Worm (Caenorhabditis elegans) whole organism, L4 larva: Measurements from ENCODE around the gene Y56A3A.28.
"Not testable (repeated sequence)": the region's sequence is repeated elsewhere in the genome, so short reads cannot be mapped to it uniquely, and the experiment has no call there.

Experiments
- ZK337.2 ChIP-seq: fragments of 200-800 bp; sonication (Bioruptor generic); IDR thresholded peaks from 2 replicates; pipeline ENCODE4 v1.3.6; 2022; ENCODE audit warnings: missing genetic modification reagents, missing genetic modification characterization, missing compliant biosample characterization
- aha-1 ChIP-seq: fragments of 150-350 bp; peaks from one replicate; lab custom pipeline; 2014; ENCODE audit warnings: missing biosample characterization, missing genetic modification characterization
- ama-1 ChIP-seq: fragments of 150-350 bp; optimal IDR thresholded peaks from 2 replicates; lab custom pipeline; 2014; ENCODE audit warnings: inconsistent platforms, mixed read lengths
- arid-1 ChIP-seq: fragments of 200-800 bp; sonication (Bioruptor generic); conservative IDR thresholded peaks from 2 replicates; pipeline ENCODE4 v1.3.6; 2022; ENCODE audit warnings: missing genetic modification reagents, missing genetic modification characterization, missing compliant biosample characterization
- attf-4 ChIP-seq: sonication (generic microtip); optimal IDR thresholded peaks from 3 replicates; lab custom pipeline; 2017; ENCODE audit warnings: missing biosample characterization, missing genetic modification characterization
- ceh-44 ChIP-seq: fragments of 200-800 bp; sonication (Bioruptor generic); IDR thresholded peaks from 2 replicates; pipeline ENCODE4 v1.3.6; 2022; ENCODE audit warnings: missing genetic modification reagents, missing genetic modification characterization, missing compliant biosample characterization
- ceh-62 ChIP-seq: sonication (generic microtip); optimal IDR thresholded peaks from 2 replicates; lab custom pipeline; 2017; ENCODE audit warnings: missing biosample characterization, missing genetic modification characterization
- ces-1 ChIP-seq: fragments of 150-350 bp; sonication (generic microtip); optimal IDR thresholded peaks from 4 replicates; lab custom pipeline; 2014; ENCODE audit warnings: missing biosample characterization, missing genetic modification reagents, missing genetic modification characterization
- ctbp-1 ChIP-seq: fragments of 200-800 bp; sonication (Bioruptor generic); IDR thresholded peaks from 2 replicates; pipeline ENCODE4 v1.3.6; 2022; ENCODE audit warnings: missing genetic modification reagents, missing genetic modification characterization, missing compliant biosample characterization
- daf-8 ChIP-seq: fragments of 200-800 bp; sonication (Bioruptor generic); IDR thresholded peaks from 2 replicates; pipeline ENCODE4 v1.3.6; 2022; ENCODE audit warnings: missing genetic modification characterization, missing compliant biosample characterization
- dmd-6 ChIP-seq: fragments of 200-800 bp; sonication (Bioruptor generic); IDR thresholded peaks from 2 replicates; pipeline ENCODE4 v1.3.6; 2022; ENCODE audit warnings: missing genetic modification reagents, missing genetic modification characterization, missing compliant biosample characterization
- dpl-1 ChIP-seq: fragments of 150-350 bp; optimal IDR thresholded peaks from 2 replicates; lab custom pipeline; 2014; ENCODE audit warnings: missing biosample characterization, missing genetic modification reagents, missing genetic modification characterization
- duxl-1 ChIP-seq: sonication (generic microtip); optimal IDR thresholded peaks from 2 replicates; lab custom pipeline; 2016; ENCODE audit warnings: mild to moderate bottlenecking, missing genetic modification characterization, moderate library complexity, missing compliant biosample characterization; ENCODE audit not compliant: poor library complexity
- dve-1 ChIP-seq: sonication (generic microtip); optimal IDR thresholded peaks from 2 replicates; lab custom pipeline; 2017; ENCODE audit warnings: antibody characterized with exemption, mild to moderate bottlenecking, missing genetic modification characterization, missing compliant biosample characterization; ENCODE audit not compliant: insufficient read depth
- egl-43 ChIP-seq: fragments of 200-800 bp; sonication (Bioruptor generic); IDR thresholded peaks from 2 replicates; pipeline ENCODE4 v1.3.6; 2022; ENCODE audit warnings: missing genetic modification reagents, missing genetic modification characterization, missing compliant biosample characterization
- hlh-11 ChIP-seq: fragments of 200-800 bp; sonication (Bioruptor generic); optimal IDR thresholded peaks from 2 replicates; lab custom pipeline; 2018; ENCODE audit warnings: mild to moderate bottlenecking, missing genetic modification characterization, missing compliant biosample characterization
- hlh-30 ChIP-seq: sonication (generic microtip); optimal IDR thresholded peaks from 2 replicates; lab custom pipeline; 2017; ENCODE audit warnings: antibody characterized with exemption, mild to moderate bottlenecking, missing genetic modification characterization, missing compliant biosample characterization; ENCODE audit not compliant: insufficient read depth
- hmg-1.1 ChIP-seq: fragments of 200-800 bp; sonication (Bioruptor generic); IDR thresholded peaks from 2 replicates; pipeline ENCODE4 v1.3.6; 2022; ENCODE audit warnings: missing genetic modification reagents, missing genetic modification characterization, missing compliant biosample characterization
- lin-1 ChIP-seq: fragments of 200-800 bp; sonication (Bioruptor generic); IDR thresholded peaks from 2 replicates; pipeline ENCODE4 v1.3.6; 2022; ENCODE audit warnings: missing genetic modification reagents, missing genetic modification characterization, missing compliant biosample characterization
- lin-38 ChIP-seq: fragments of 200-800 bp; sonication (Bioruptor generic); IDR thresholded peaks from 2 replicates; pipeline ENCODE4 v1.3.6; 2022; ENCODE audit warnings: missing genetic modification reagents, missing genetic modification characterization, missing compliant biosample characterization
- lin-39 ChIP-seq: fragments of 150-350 bp; optimal IDR thresholded peaks from 2 replicates; lab custom pipeline; 2014; ENCODE audit warnings: missing biosample characterization, missing genetic modification reagents, missing genetic modification characterization
- madf-9 ChIP-seq: fragments of 200-800 bp; sonication (Bioruptor generic); conservative IDR thresholded peaks from 2 replicates; pipeline ENCODE4 v1.3.6; 2022; ENCODE audit warnings: missing genetic modification reagents, missing genetic modification characterization, missing compliant biosample characterization
- mdt-29 ChIP-seq: fragments of 200-800 bp; sonication (Bioruptor generic); IDR thresholded peaks from 2 replicates; pipeline ENCODE4 v1.3.6; 2022; ENCODE audit warnings: missing genetic modification reagents, missing genetic modification characterization, missing compliant biosample characterization
- mep-1 ChIP-seq: fragments of 150-350 bp; sonication (generic microtip); optimal IDR thresholded peaks from 3 replicates; lab custom pipeline; 2014; ENCODE audit warnings: missing biosample characterization, missing genetic modification characterization
- mes-2 ChIP-seq: sonication (generic microtip); optimal IDR thresholded peaks from 2 replicates; lab custom pipeline; 2016; ENCODE audit warnings: missing genotype, mild to moderate bottlenecking, missing genetic modification characterization, missing compliant biosample characterization; ENCODE audit not compliant: poor library complexity, severe bottlenecking
- nhr-48 ChIP-seq: sonication (generic microtip); optimal IDR thresholded peaks from 2 replicates; lab custom pipeline; 2016; ENCODE audit warnings: mild to moderate bottlenecking, missing genetic modification characterization, missing compliant biosample characterization
- nhr-76 ChIP-seq: fragments of 150-350 bp; optimal IDR thresholded peaks from 2 replicates; lab custom pipeline; 2014; ENCODE audit warnings: missing biosample characterization, missing genetic modification characterization
- nhr-77 ChIP-seq: fragments of 150-350 bp; optimal IDR thresholded peaks from 2 replicates; lab custom pipeline; 2014; ENCODE audit warnings: missing biosample characterization, missing genetic modification characterization
- pha-4 ChIP-seq, 2 experiments: fragments of 150-350 bp in 1 of 2; fragments of 200-800 bp in 1 of 2; sonication (Bioruptor generic) in 1 of 2; IDR thresholded peaks in 1 of 2; optimal IDR thresholded peaks in 1 of 2; 2 replicates each; pipeline versions ENCODE4 v1.3.6 to Lab custom; 2014 to 2022; ENCODE audit warnings: missing genetic modification characterization in 2 of 2, missing genetic modification reagents in 2 of 2, missing biosample characterization in 1 of 2, missing compliant biosample characterization in 1 of 2
- rbr-2 ChIP-seq: sonication (generic microtip); optimal IDR thresholded peaks from 2 replicates; lab custom pipeline; 2016; ENCODE audit warnings: missing genotype, missing genetic modification characterization, missing compliant biosample characterization
- saeg-2 ChIP-seq: fragments of 200-800 bp; sonication (Bioruptor generic); IDR thresholded peaks from 2 replicates; pipeline ENCODE4 v1.3.6; 2022; ENCODE audit warnings: missing genetic modification reagents, missing genetic modification characterization, missing compliant biosample characterization
- set-16 ChIP-seq: fragments of 200-800 bp; sonication (Bioruptor generic); IDR thresholded peaks from 2 replicates; pipeline ENCODE4 v1.3.6; 2022; ENCODE audit warnings: missing genetic modification reagents, missing genetic modification characterization, missing compliant biosample characterization
- skn-1 ChIP-seq: fragments of 150-350 bp; optimal IDR thresholded peaks from 2 replicates; lab custom pipeline; 2014; ENCODE audit warnings: missing biosample characterization, missing genetic modification characterization
- snpc-1.2 ChIP-seq: fragments of 200-800 bp; sonication (Bioruptor generic); IDR thresholded peaks from 2 replicates; pipeline ENCODE4 v1.3.6; 2022; ENCODE audit warnings: missing genetic modification reagents, missing genetic modification characterization, missing compliant biosample characterization
- vab-7 ChIP-seq: fragments of 200-800 bp; sonication (Bioruptor generic); IDR thresholded peaks from 2 replicates; pipeline ENCODE4 v1.3.6; 2022; ENCODE audit warnings: missing genetic modification reagents, missing genetic modification characterization, missing compliant biosample characterization
- zag-1 ChIP-seq: fragments of 150-350 bp; optimal IDR thresholded peaks from 2 replicates; lab custom pipeline; 2014; ENCODE audit warnings: missing biosample characterization, missing genetic modification characterization
- zip-11 ChIP-seq: fragments of 200-800 bp; sonication (Bioruptor generic); IDR thresholded peaks from 2 replicates; pipeline ENCODE4 v1.3.6; 2022; ENCODE audit warnings: missing genetic modification characterization, missing compliant biosample characterization
- zip-2 ChIP-seq: fragments of 150-350 bp; optimal IDR thresholded peaks from 2 replicates; lab custom pipeline; 2014; ENCODE audit warnings: missing biosample characterization, missing genetic modification characterization

Y56A3A.28 gene

DNA sequence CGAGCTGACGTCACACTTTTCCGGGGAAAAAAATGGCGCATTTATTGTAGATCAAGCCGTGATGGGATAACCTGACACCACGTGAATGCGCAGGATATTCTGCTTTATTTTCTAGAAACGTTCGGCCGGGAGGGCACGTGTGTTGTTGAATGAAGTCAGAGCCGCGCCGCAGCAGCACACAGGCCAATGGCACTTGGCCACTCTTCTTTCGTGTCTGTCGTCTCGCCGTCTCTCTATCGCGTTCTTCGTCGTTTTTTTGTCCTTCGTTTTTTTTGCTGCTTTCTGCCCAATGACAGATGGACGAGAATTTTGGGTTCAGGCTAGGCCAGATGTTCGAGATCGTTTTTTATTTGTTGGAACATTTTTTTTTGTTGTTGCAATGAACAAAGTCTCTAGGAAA lies 10.4 kb upstream of the Y56A3A.28 start (continued):
- TF ChIP-seq mep-1 (tag; lab: Kevin White, UChicago) (peak; percentile 65), ceh-62 (no peak), nhr-48 (no peak), lin-39 (tag; lab: Kevin White, UChicago) (no peak), mdt-29 (GFP tag; lab: Robert Waterston, UW) (no peak), duxl-1 (tag; lab: Kevin White, UChicago) (no peak), hlh-30 (tag; lab: Kevin White, UChicago) (peak; percentile 87), lin-38 (GFP tag; lab: Robert Waterston, UW) (no peak), zip-2 (tag; lab: Kevin White, UChicago) (no peak), lin-1 (GFP tag; lab: Robert Waterston, UW) (no peak), madf-9 (GFP tag; lab: Robert Waterston, UW) (no peak), skn-1 (tag; lab: Kevin White, UChicago) (no peak), attf-4 (tag; lab: Kevin White, UChicago) (no peak)

DNA sequence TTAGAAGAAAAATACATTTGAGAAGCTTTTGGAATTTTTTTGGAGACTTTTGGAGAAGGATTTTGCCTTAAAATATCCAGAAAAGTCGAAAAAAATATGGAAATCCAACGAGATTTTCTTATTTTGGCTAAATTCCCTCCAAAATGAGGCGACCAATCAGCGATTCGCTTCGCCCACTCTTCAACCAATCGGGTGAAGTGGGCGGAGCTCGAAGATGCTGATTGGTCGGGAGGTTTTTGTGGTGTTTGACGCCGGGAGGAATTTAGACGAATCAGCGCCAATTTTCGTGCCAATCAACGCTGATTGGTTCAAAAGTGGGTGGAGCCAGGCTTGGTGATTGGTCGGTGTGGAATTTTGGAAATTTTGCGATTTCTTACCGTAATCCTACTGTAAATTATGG lies 9.6 kb upstream of the Y56A3A.28 start:
- peak; percentile 94 for TF ChIP-seq aha-1
- no peak for TF ChIP-seq daf-8
- TF ChIP-seq, all 104 proteins: peak for 1

DNA sequence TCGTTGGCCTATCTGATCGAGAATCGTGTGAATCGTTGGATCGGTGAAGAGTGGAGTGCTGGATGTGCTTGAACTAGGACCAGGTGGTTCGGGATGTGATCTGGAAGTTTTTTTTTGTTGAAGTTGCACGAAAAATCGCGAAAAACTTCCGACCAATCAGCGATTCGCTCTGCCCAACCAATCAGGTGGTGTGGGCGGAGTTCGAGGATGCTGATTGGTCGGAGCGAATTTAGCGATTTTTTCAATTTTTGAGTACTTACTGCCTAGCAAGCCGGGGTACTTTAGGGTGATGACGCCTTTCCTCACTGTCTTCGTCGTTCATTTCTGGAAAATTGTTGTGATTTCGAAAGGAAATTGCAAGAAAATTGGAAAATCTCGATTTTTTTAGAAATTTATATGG lies 7.6 kb upstream of the Y56A3A.28 start, which contains the start of gene Y56A3A.30:
TSS of gene Y56A3A.30 (minus strand) at position 324 of the 400 bp plus-strand sequence.
- no peak for TF ChIP-seq nhr-77 (tag; lab: Kevin White, UChicago)
- no peak for TF ChIP-seq duxl-1 (tag; lab: Kevin White, UChicago)
- no peak for TF ChIP-seq zip-11 (GFP tag; lab: Robert Waterston, UW)
- TF ChIP-seq nhr-76 (tag; lab: Kevin White, UChicago) = no peak
- TF ChIP-seq saeg-2 (GFP tag; lab: Robert Waterston, UW) = no peak
- no peak for TF ChIP-seq daf-8
- no peak for TF ChIP-seq ces-1 (GFP tag; lab: Kevin White, UChicago)
- no peak for TF ChIP-seq zag-1 (tag; lab: Kevin White, UChicago)
- TF ChIP-seq vab-7 (GFP tag; lab: Robert Waterston, UW) = no peak
- no peak for TF ChIP-seq attf-4 (tag; lab: Kevin White, UChicago)
- TF ChIP-seq hmg-1.1 (GFP tag; lab: Robert Waterston, UW) = no peak

DNA sequence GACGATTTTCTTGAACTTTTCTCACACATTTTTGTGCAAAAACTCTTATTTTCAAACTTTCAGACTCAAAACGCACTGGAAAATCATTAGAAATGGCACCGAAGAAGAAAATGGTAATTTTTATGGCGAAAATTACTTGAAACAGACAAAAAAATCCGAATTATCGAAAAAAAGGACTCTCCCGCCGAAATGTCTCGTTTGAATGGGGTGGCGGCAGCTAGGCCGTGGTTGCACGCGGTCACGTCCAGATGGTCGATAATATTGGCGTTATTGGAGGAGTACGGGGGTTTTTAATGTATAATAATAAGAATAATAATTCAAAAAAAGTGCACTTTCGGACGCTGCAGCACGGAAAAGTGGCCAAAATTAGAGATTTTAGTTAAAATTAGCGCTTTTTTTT lies 3.2 kb upstream of the Y56A3A.28 start, which contains the start of gene Y56A3A.31:
TSS of gene Y56A3A.31 (plus strand) at position 64 of the 400 bp plus-strand sequence.
- peak; percentile 74 for TF ChIP-seq dpl-1 (GFP tag; lab: Kevin White, UChicago)
- TF ChIP-seq ama-1 (lab: Kevin White, UChicago) = no peak
- peak; percentile 65 for TF ChIP-seq mes-2 (tag; lab: Kevin White, UChicago)
- TF ChIP-seq hlh-30 (tag; lab: Kevin White, UChicago) = peak; percentile 14

DNA sequence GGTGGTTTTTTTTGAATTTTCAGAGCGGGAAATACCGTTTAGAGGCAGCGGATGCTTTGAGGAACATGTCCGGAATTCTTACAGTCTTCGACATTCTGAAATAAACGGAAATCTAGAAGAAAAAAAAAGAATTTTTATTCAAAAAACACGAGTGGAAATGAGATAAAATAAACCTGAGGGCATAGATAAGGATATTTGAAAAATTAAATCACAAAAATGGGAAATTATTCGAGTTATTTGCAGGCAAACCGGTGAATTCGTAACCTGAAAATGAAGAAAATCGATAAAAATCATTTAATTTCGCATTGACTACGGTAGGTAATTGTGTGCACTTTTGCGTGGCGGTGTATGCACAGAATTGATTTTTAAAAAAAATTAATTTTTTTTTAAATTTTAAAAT lies 2.8 kb upstream of the Y56A3A.28 start, which contains the start of gene ung-1:
TSS of gene ung-1 (minus strand) at position 101 of the 400 bp plus-strand sequence.
- no peak for TF ChIP-seq ces-1 (GFP tag; lab: Kevin White, UChicago)
- no peak for TF ChIP-seq ceh-62
- TF ChIP-seq ctbp-1 = no peak
- TF ChIP-seq ZK337.2 = no peak
- TF ChIP-seq rbr-2 = no peak
- no peak for TF ChIP-seq dve-1
- TF ChIP-seq hlh-11 (tag; lab: Kevin White, UChicago) = no peak

DNA sequence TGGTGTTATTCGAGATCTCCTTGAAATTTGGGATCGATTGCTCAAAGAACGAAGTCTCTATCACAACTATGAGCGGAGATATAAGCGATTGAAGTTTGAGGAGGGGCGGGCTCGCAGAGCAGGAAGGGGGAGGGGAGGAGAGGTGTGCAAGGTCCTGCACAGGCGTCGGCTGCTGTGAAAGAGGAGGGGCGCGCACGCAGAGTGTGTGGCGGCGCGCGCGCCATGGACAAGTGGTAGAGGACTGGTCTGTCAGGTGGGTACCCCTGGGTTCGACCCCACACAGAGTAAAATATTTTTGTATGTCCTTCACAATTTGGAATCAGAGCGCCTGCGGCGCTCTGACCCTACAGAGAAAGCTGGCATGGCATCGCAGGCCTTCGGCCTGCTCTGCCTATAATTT lies 4.1 kb downstream of the Y56A3A.28 start:
- TF ChIP-seq lin-38 (GFP tag; lab: Robert Waterston, UW) = peak; percentile 66
- TF ChIP-seq ceh-44 = 0 out of 2 replicates have a peak, but pooled peaks have one; percentile 52
- 0 out of 2 replicates have a peak, but pooled peaks have one; percentile 20 for TF ChIP-seq vab-7 (GFP tag; lab: Robert Waterston, UW)
- TF ChIP-seq set-16 (GFP tag; lab: Robert Waterston, UW) = peak; percentile 97
- TF ChIP-seq snpc-1.2 (GFP tag; lab: Robert Waterston, UW) = peak; percentile 61; the same call in 1 of the 2 replicates
- TF ChIP-seq egl-43 (GFP tag; lab: Robert Waterston, UW) = 0 out of 2 replicates have a peak, but pooled peaks have one; percentile 12
- peak; percentile 35; the same call in 1 of the 2 replicates for TF ChIP-seq madf-9 (GFP tag; lab: Robert Waterston, UW)
- TF ChIP-seq arid-1 = 0 out of 2 replicates have a peak, but pooled peaks have one; percentile 30
- peak; percentile 10; the same call in 1 of the 2 replicates for TF ChIP-seq dmd-6 (GFP tag; lab: Robert Waterston, UW)
- TF ChIP-seq hmg-1.1 (GFP tag; lab: Robert Waterston, UW) = peak; percentile 59
- peak; percentile 9; the same call in 1 of the 2 replicates for TF ChIP-seq pha-4 (GFP tag; IDR thresholded peaks at IDR 0.05; lab: Robert Waterston, UW)
- TF ChIP-seq pha-4 (tag; optimal IDR thresholded peaks at IDR 0.05; lab: Kevin White, UChicago) = not testable (repeated sequence)
- TF ChIP-seq, all 104 proteins: peak for 11; not testable (repeated sequence) for 93
